Worm (Caenorhabditis elegans) whole organism, mixed stage, embryonic: ENCODE measurements around the gene F55C5.17.

Experiments used
- elt-1 ChIP-seq: sonication (generic microtip); optimal IDR thresholded peaks from 2 replicates; lab custom pipeline; 2017; ENCODE audit warnings: missing genetic modification characterization, mild to moderate bottlenecking, missing compliant biosample characterization, antibody characterized with exemption, moderate library complexity, borderline replicate concordance; ENCODE audit not compliant: insufficient read depth
- snpc-4 ChIP-seq: fragments of 150-350 bp; optimal IDR thresholded peaks from 2 replicates; lab custom pipeline; 2014; ENCODE audit warnings: missing biosample characterization, missing genetic modification characterization

Gene F55C5.17

ce11 chrV:12351842-12352241 is 49.5 kb downstream of the F55C5.17 start:
- TF ChIP-seq snpc-4 (tag; lab: Kevin White, UChicago) (no peak), elt-1 (tag; lab: Kevin White, UChicago) (peak; percentile 68)
- TF ChIP-seq, all 35 proteins: peak for 1
